Worm (Caenorhabditis elegans) whole organism, late embryonic: ENCODE results near the gene F13A2.3.

Experiments used
- C08G9.2 ChIP-seq: sonication (generic microtip); optimal IDR thresholded peaks from 2 replicates; lab custom pipeline; 2016; ENCODE audit warnings: mild to moderate bottlenecking, missing genetic modification characterization, moderate library complexity, missing compliant biosample characterization
- F13H6.1 ChIP-seq: sonication (generic microtip); optimal IDR thresholded peaks from 2 replicates; lab custom pipeline; 2016; ENCODE audit warnings: missing genetic modification characterization, missing compliant biosample characterization
- T23F11.4 ChIP-seq: fragments of 200-800 bp; sonication (Bioruptor generic); optimal IDR thresholded peaks from 2 replicates; lab custom pipeline; 2018; ENCODE audit warnings: mild to moderate bottlenecking, missing genetic modification characterization, missing compliant biosample characterization
- Y22D7AL.16 ChIP-seq: sonication (generic microtip); optimal IDR thresholded peaks from 2 replicates; lab custom pipeline; 2016; ENCODE audit warnings: missing genetic modification characterization, missing compliant biosample characterization
- ama-1 ChIP-seq: fragments of 150-350 bp; optimal IDR thresholded peaks from 2 replicates; lab custom pipeline; 2014
- ceh-14 ChIP-seq: sonication (generic microtip); optimal IDR thresholded peaks from 2 replicates; lab custom pipeline; 2016; ENCODE audit warnings: missing genotype, missing genetic modification characterization, missing compliant biosample characterization
- ceh-18 ChIP-seq: sonication (generic microtip); optimal IDR thresholded peaks from 2 replicates; lab custom pipeline; 2016; ENCODE audit warnings: missing genetic modification characterization, missing compliant biosample characterization
- ceh-2 ChIP-seq: sonication (generic microtip); optimal IDR thresholded peaks from 2 replicates; lab custom pipeline; 2016; ENCODE audit warnings: missing genotype, missing genetic modification characterization, missing compliant biosample characterization
- ceh-22 ChIP-seq: sonication (generic microtip); optimal IDR thresholded peaks from 2 replicates; lab custom pipeline; 2017; ENCODE audit warnings: missing biosample characterization, missing genetic modification characterization
- ceh-24 ChIP-seq: sonication (generic microtip); optimal IDR thresholded peaks from 2 replicates; lab custom pipeline; 2016; ENCODE audit warnings: mild to moderate bottlenecking, missing genetic modification characterization, missing compliant biosample characterization
- ceh-31 ChIP-seq: sonication (generic microtip); optimal IDR thresholded peaks from 2 replicates; lab custom pipeline; 2016; ENCODE audit warnings: missing genetic modification characterization, missing compliant biosample characterization
- che-1 ChIP-seq: sonication (generic microtip); optimal IDR thresholded peaks from 2 replicates; lab custom pipeline; 2016; ENCODE audit warnings: mild to moderate bottlenecking, missing genetic modification characterization, missing compliant biosample characterization
- elt-2 ChIP-seq: sonication (generic microtip); optimal IDR thresholded peaks from 2 replicates; lab custom pipeline; 2016; ENCODE audit warnings: missing genetic modification reagents, missing genetic modification characterization, missing compliant biosample characterization
- ets-4 ChIP-seq: sonication (generic microtip); optimal IDR thresholded peaks from 2 replicates; lab custom pipeline; 2016; ENCODE audit warnings: missing genetic modification characterization, missing compliant biosample characterization
- eyg-1 ChIP-seq: sonication (generic microtip); optimal IDR thresholded peaks from 2 replicates; lab custom pipeline; 2016; ENCODE audit warnings: missing genotype, missing genetic modification characterization, missing compliant biosample characterization
- fax-1 ChIP-seq: sonication (generic microtip); optimal IDR thresholded peaks from 2 replicates; lab custom pipeline; 2016; ENCODE audit warnings: missing genotype, missing genetic modification characterization, missing compliant biosample characterization
- fkh-10 ChIP-seq: fragments of 150-350 bp; optimal IDR thresholded peaks from 2 replicates; lab custom pipeline; 2014; ENCODE audit warnings: missing biosample characterization, missing genetic modification reagents, missing genetic modification characterization
- hlh-30 ChIP-seq: sonication (generic microtip); optimal IDR thresholded peaks from 2 replicates; lab custom pipeline; 2017; ENCODE audit warnings: antibody characterized with exemption, missing genetic modification characterization, missing compliant biosample characterization; ENCODE audit not compliant: insufficient read depth
- hlh-6 ChIP-seq: sonication (generic microtip); optimal IDR thresholded peaks from 2 replicates; lab custom pipeline; 2016; ENCODE audit warnings: missing genotype, missing genetic modification characterization, missing compliant biosample characterization
- lim-6 ChIP-seq: sonication (generic microtip); optimal IDR thresholded peaks from 2 replicates; lab custom pipeline; 2016; ENCODE audit warnings: missing genetic modification characterization, missing compliant biosample characterization
- lin-11 ChIP-seq: fragments of 200-800 bp; sonication (Bioruptor generic); optimal IDR thresholded peaks from 2 replicates; lab custom pipeline; 2018; ENCODE audit warnings: mild to moderate bottlenecking, missing genetic modification characterization, missing compliant biosample characterization
- mec-3 ChIP-seq: sonication (generic microtip); optimal IDR thresholded peaks from 2 replicates; lab custom pipeline; 2016; ENCODE audit warnings: borderline replicate concordance, missing genetic modification characterization, missing compliant biosample characterization
- nhr-232 ChIP-seq: sonication (generic microtip); optimal IDR thresholded peaks from 2 replicates; lab custom pipeline; 2016; ENCODE audit warnings: missing genetic modification characterization, missing compliant biosample characterization
- npax-4 ChIP-seq: sonication (generic microtip); optimal IDR thresholded peaks from 2 replicates; lab custom pipeline; 2016; ENCODE audit warnings: missing genetic modification characterization, missing compliant biosample characterization
- pag-3 ChIP-seq: sonication (generic microtip); optimal IDR thresholded peaks from 2 replicates; lab custom pipeline; 2016; ENCODE audit warnings: missing compliant biosample characterization, missing genetic modification characterization, borderline replicate concordance
- pat-9 ChIP-seq: fragments of 200-800 bp; sonication (Bioruptor generic); optimal IDR thresholded peaks from 2 replicates; lab custom pipeline; 2018; ENCODE audit warnings: mild to moderate bottlenecking, missing genetic modification characterization, moderate library complexity, missing compliant biosample characterization
- pha-2 ChIP-seq: sonication (generic microtip); optimal IDR thresholded peaks from 2 replicates; lab custom pipeline; 2017; ENCODE audit warnings: mild to moderate bottlenecking, missing genetic modification characterization, missing compliant biosample characterization
- pha-4 ChIP-seq: fragments of 150-350 bp; optimal IDR thresholded peaks from 2 replicates; lab custom pipeline; 2018; ENCODE audit warnings: missing biosample characterization, missing genetic modification reagents, missing genetic modification characterization
- pqm-1 ChIP-seq: sonication (generic microtip); optimal IDR thresholded peaks from 2 replicates; lab custom pipeline; 2016; ENCODE audit warnings: missing genetic modification characterization, missing compliant biosample characterization
- ref-2 ChIP-seq: sonication (generic microtip); optimal IDR thresholded peaks from 2 replicates; lab custom pipeline; 2016; ENCODE audit warnings: missing genetic modification characterization, missing compliant biosample characterization
- rnt-1 ChIP-seq: sonication (generic microtip); optimal IDR thresholded peaks from 2 replicates; lab custom pipeline; 2016; ENCODE audit warnings: missing genetic modification characterization, missing compliant biosample characterization
- sdc-2 ChIP-seq: sonication (generic microtip); optimal IDR thresholded peaks from 2 replicates; lab custom pipeline; 2016; ENCODE audit warnings: missing genotype, missing genetic modification characterization, missing compliant biosample characterization
- sox-2 ChIP-seq: fragments of 200-800 bp; sonication (Bioruptor generic); IDR thresholded peaks from 2 replicates; pipeline ENCODE4 v1.3.6; 2022; ENCODE audit warnings: missing genetic modification reagents, missing genetic modification characterization, missing compliant biosample characterization
- sox-4 ChIP-seq: sonication (generic microtip); optimal IDR thresholded peaks from 2 replicates; lab custom pipeline; 2017; ENCODE audit warnings: mild to moderate bottlenecking, missing genetic modification characterization, inconsistent platforms, missing compliant biosample characterization
- ttx-3 ChIP-seq: sonication (generic microtip); optimal IDR thresholded peaks from 2 replicates; lab custom pipeline; 2016; ENCODE audit warnings: missing genetic modification reagents, missing genetic modification characterization, missing compliant biosample characterization
- unc-3 ChIP-seq, 2 experiments: fragments of 200-800 bp in 1 of 2; sonication (Bioruptor generic) in 1 of 2; sonication (generic microtip) in 1 of 2; conservative IDR thresholded peaks in 1 of 2; optimal IDR thresholded peaks in 1 of 2; 2 replicates each; pipeline versions ENCODE4 v1.3.6 to Lab custom; 2016 to 2022; ENCODE audit warnings: missing compliant biosample characterization in 2 of 2, missing genetic modification characterization in 2 of 2, missing genetic modification reagents in 1 of 2
- unc-42 ChIP-seq: sonication (generic microtip); optimal IDR thresholded peaks from 2 replicates; lab custom pipeline; 2016; ENCODE audit warnings: missing genotype, missing genetic modification characterization, missing compliant biosample characterization
- unc-55 ChIP-seq: sonication (generic microtip); optimal IDR thresholded peaks from 2 replicates; lab custom pipeline; 2017; ENCODE audit warnings: missing biosample characterization, missing genetic modification reagents, missing genetic modification characterization
- zip-5 ChIP-seq: sonication (generic microtip); optimal IDR thresholded peaks from 2 replicates; lab custom pipeline; 2016; ENCODE audit warnings: missing genetic modification characterization, missing compliant biosample characterization
- ztf-16 ChIP-seq: sonication (generic microtip); optimal IDR thresholded peaks from 2 replicates; lab custom pipeline; 2017; ENCODE audit warnings: missing genetic modification characterization, missing compliant biosample characterization

The F13A2.3 gene

ce11 chrV:4396257-4396656 is at the start of gene F13A2.3:
F13A2.3 (minus strand) TSS chrV:4396357.
- TF ChIP-seq ceh-31 (tag; lab: Kevin White, UChicago) (no peak), pat-9 (no peak), T23F11.4 (GFP tag; lab: Kevin White, UChicago) (no peak), rnt-1 (tag; lab: Kevin White, UChicago) (no peak), ets-4 (tag; lab: Kevin White, UChicago) (no peak), Y22D7AL.16 (no peak), eyg-1 (tag; lab: Kevin White, UChicago) (no peak), C08G9.2 (tag; lab: Kevin White, UChicago) (no peak), pha-4 (tag; lab: Kevin White, UChicago) (no peak), che-1 (tag; lab: Kevin White, UChicago) (no peak), ceh-18 (tag; lab: Kevin White, UChicago) (no peak), ttx-3 (tag; lab: Kevin White, UChicago) (no peak), sox-2 (GFP tag; lab: Robert Waterston, UW) (no peak)

ce11 chrV:4442749-4443381 is 46.7 kb upstream of the F13A2.3 start, which contains the start of gene rft-1:
rft-1 (minus strand) TSS chrV:4443223.
- no peak for TF ChIP-seq ets-4 (tag; lab: Kevin White, UChicago)
- no peak for TF ChIP-seq fkh-10 (GFP tag; lab: Kevin White, UChicago)
- no peak for TF ChIP-seq fax-1 (tag; lab: Kevin White, UChicago)
- no peak for TF ChIP-seq F13H6.1 (tag; lab: Kevin White, UChicago)
- no peak for TF ChIP-seq unc-3 (GFP tag; conservative IDR thresholded peaks at IDR 0.05; lab: Robert Waterston, UW)
- no peak for TF ChIP-seq unc-3 (tag; optimal IDR thresholded peaks at IDR 0.05; lab: Kevin White, UChicago)
- TF ChIP-seq lim-6 (tag; lab: Kevin White, UChicago): no peak
- TF ChIP-seq eyg-1 (tag; lab: Kevin White, UChicago): no peak
- TF ChIP-seq nhr-232 (tag; lab: Kevin White, UChicago): no peak
- TF ChIP-seq zip-5 (tag; lab: Kevin White, UChicago): no peak
- TF ChIP-seq ama-1 (lab: Kevin White, UChicago): no peak
- TF ChIP-seq sox-4: no peak
- TF ChIP-seq ztf-16: no peak
- TF ChIP-seq elt-2 (tag; lab: Kevin White, UChicago): no peak
- no peak for TF ChIP-seq lin-11 (tag; lab: Kevin White, UChicago)
- TF ChIP-seq ref-2 (tag; lab: Kevin White, UChicago): no peak
- TF ChIP-seq sdc-2: no peak
- no peak for TF ChIP-seq rnt-1 (tag; lab: Kevin White, UChicago)

- TF ChIP-seq unc-55 (GFP tag; lab: Kevin White, UChicago) (no peak), fax-1 (tag; lab: Kevin White, UChicago) (no peak), ceh-24 (tag; lab: Kevin White, UChicago) (no peak), hlh-30 (tag; lab: Kevin White, UChicago) (no peak), ama-1 (lab: Kevin White, UChicago) (no peak), hlh-6 (tag; lab: Kevin White, UChicago) (no peak), npax-4 (tag; lab: Kevin White, UChicago) (no peak), mec-3 (no peak), pag-3 (tag; lab: Kevin White, UChicago) (no peak), pha-4 (tag; lab: Kevin White, UChicago) (no peak), ceh-2 (tag; lab: Kevin White, UChicago) (no peak), pqm-1 (tag; lab: Kevin White, UChicago) (no peak), sox-4 (no peak), ceh-22 (tag; lab: Kevin White, UChicago) (no peak), ceh-18 (tag; lab: Kevin White, UChicago) (no peak), pha-2 (tag; lab: Kevin White, UChicago) (no peak), unc-42 (tag; lab: Kevin White, UChicago) (no peak), ceh-31 (tag; lab: Kevin White, UChicago) (no peak), ceh-14 (tag; lab: Kevin White, UChicago) (no peak)
These were observed 41.1 kb upstream of the F13A2.3 start for ce11 chrV:4437215-4437614.
